Fruit fly (Drosophila melanogaster): ENCODE data around the gene Cf2.

Cf2 gene

DNA sequence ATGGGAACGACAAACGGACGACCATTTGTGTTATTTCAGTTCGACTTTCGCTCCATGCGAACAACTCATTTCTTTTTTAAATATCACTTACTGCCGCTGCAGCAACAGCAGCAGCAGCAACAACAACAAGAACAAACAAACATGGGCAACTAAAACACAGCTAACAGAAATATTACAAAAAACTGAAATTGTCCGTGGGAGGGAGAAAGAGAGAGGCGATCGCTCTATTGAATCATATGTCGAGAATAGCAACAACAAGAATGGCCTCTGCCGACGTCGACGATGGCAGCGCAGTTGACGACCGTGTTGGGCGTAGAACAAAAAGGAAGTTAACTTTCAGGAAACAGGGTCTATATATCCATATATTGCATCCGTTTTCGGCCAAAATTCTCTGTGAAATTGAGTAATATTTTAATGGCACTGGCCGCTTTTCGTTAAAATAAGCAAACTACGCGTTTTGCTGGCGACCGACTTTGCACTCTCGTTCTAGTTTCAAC, 36.2 kb downstream of the Cf2 start (continued):
- TF ChIP-seq sr (GFP tag; IDR thresholded peaks at IDR 0.05) (0 out of 3 replicates have a peak, but pooled peaks have one; percentile 54), odd (GFP tag; optimal IDR thresholded peaks at IDR 0.05) (no peak), tio (GFP tag; optimal IDR thresholded peaks at IDR 0.05) (no peak), mld (GFP tag; IDR thresholded peaks at IDR 0.05; ENCODE audit: partially characterized antibody) (0 out of 3 replicates have a peak, but pooled peaks have one; percentile 22), Adf1 (GFP tag; IDR thresholded peaks at IDR 0.05) (peak; percentile 95), her (GFP tag; optimal IDR thresholded peaks at IDR 0.05) (no peak), dmrt11E (tag; optimal IDR thresholded peaks at IDR 0.05) (no peak), CG31224 (GFP tag; IDR thresholded peaks at IDR 0.05) (no peak), CG6854 (GFP tag; optimal IDR thresholded peaks at IDR 0.05) (no peak)

DNA sequence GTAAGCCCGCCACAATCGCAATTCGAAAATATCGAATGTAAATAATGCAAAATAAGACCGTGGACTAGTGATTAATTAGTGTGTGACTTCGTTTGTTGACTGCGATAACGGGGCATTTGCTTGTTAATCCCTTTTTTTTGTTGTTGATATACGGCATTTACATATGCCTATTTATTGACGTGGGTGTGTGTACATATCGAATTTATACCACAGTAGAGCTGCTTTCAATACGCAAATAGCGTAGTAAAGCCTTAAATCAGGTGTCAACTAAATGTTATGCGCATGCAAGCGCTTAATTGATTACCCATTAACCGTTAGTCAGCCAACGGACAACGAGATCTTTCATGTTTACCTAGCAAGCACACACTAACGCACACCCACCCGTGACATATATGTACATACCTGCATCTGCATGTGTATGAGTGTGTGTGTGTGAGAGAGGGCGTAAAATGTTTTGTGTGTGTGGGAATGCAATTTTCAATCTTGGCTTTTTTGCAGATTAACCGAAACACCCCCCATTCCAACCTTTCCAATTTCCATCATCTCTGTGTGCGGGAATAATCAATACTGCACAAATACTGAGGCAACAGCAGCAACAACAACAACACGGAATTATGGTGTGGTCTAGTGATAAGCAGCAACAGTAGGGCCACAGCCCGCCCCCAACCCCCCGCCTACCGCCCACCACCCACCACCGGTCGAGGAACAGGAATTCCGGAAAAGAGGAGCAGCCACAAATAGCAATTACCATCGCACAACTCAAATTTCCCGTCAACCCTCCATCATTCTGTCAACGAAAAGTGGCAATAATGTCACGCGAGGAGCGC, 44.2 kb downstream of the Cf2 start:
- TF ChIP-seq zf30C (GFP tag; optimal IDR thresholded peaks at IDR 0.05) = no peak
- no peak for TF ChIP-seq ssp (GFP tag; IDR thresholded peaks at IDR 0.05)
- peak; percentile 94 for TF ChIP-seq sens (GFP tag)
- no peak for TF ChIP-seq Tbp (GFP tag; optimal IDR thresholded peaks at IDR 0.05)
- TF ChIP-seq emc (GFP tag; optimal IDR thresholded peaks at IDR 0.05) = no peak
- peak; percentile 15; the same call in 1 of the 2 replicates for TF ChIP-seq HLH3B (GFP tag; IDR thresholded peaks at IDR 0.05)
- TF ChIP-seq CG3847 (GFP tag; IDR thresholded peaks at IDR 0.05) = no peak
- no peak for TF ChIP-seq Side (GFP tag; optimal IDR thresholded peaks at IDR 0.05)
- TF ChIP-seq CG2129 (GFP tag; IDR thresholded peaks at IDR 0.05; ENCODE audit: partially characterized antibody) = no peak
- TF ChIP-seq CG3838 (GFP tag; optimal IDR thresholded peaks at IDR 0.05) = no peak
- TF ChIP-seq NC2β (GFP tag; optimal IDR thresholded peaks at IDR 0.05) = no peak
- TF ChIP-seq CG12236 (GFP tag; optimal IDR thresholded peaks at IDR 0.05) = no peak
- TF ChIP-seq ac (GFP tag; optimal IDR thresholded peaks at IDR 0.05) = peak; percentile 33
- TF ChIP-seq CG3281 (GFP tag; optimal IDR thresholded peaks at IDR 0.05) = no peak
- TF ChIP-seq eyg (GFP tag; optimal IDR thresholded peaks at IDR 0.05) = no peak
- no peak for TF ChIP-seq Hr3 (GFP tag; optimal IDR thresholded peaks at IDR 0.05)
- no peak for TF ChIP-seq CG7963 (GFP tag; IDR thresholded peaks at IDR 0.05; ENCODE audit: partially characterized antibody)
- no peak for TF ChIP-seq CG7357 (GFP tag; IDR thresholded peaks at IDR 0.05)
- TF ChIP-seq CG12744 (GFP tag; optimal IDR thresholded peaks at IDR 0.05) = no peak
- no peak for TF ChIP-seq HmgZ (tag; optimal IDR thresholded peaks at IDR 0.05)
- peak; percentile 66 for TF ChIP-seq CG12071 (GFP tag; optimal IDR thresholded peaks at IDR 0.05)
- TF ChIP-seq CG12942 (GFP tag; optimal IDR thresholded peaks at IDR 0.05) = no peak
- TF ChIP-seq chm (GFP tag; IDR thresholded peaks at IDR 0.05) = no peak
- no peak for TF ChIP-seq vnd (GFP tag; IDR thresholded peaks at IDR 0.05; ENCODE audit: partially characterized antibody)
- no peak for TF ChIP-seq Xbp1 (GFP tag; optimal IDR thresholded peaks at IDR 0.05)
- no peak for TF ChIP-seq B-H1 (GFP tag; IDR thresholded peaks at IDR 0.05)
- no peak for TF ChIP-seq Blimp-1 (GFP tag; optimal IDR thresholded peaks at IDR 0.05)
- TF ChIP-seq odd (GFP tag; optimal IDR thresholded peaks at IDR 0.05) = no peak
- no peak for TF ChIP-seq CG9215 (GFP tag; IDR thresholded peaks at IDR 0.05)
- peak; percentile 69 for TF ChIP-seq CG4360 (GFP tag; IDR thresholded peaks at IDR 0.05)
- TF ChIP-seq CG18262 (tag; optimal IDR thresholded peaks at IDR 0.05) = peak; percentile 6
- TF ChIP-seq CG17385 (GFP tag; optimal IDR thresholded peaks at IDR 0.05) = no peak
- TF ChIP-seq bigmax (GFP tag; optimal IDR thresholded peaks at IDR 0.05) = no peak
- no peak for TF ChIP-seq trh (GFP tag; optimal IDR thresholded peaks at IDR 0.05)
- no peak for TF ChIP-seq Elba2 (GFP tag; optimal IDR thresholded peaks at IDR 0.05)
- TF ChIP-seq gcm2 (GFP tag; optimal IDR thresholded peaks at IDR 0.05) = no peak
- TF ChIP-seq ham (GFP tag; IDR thresholded peaks at IDR 0.05) = no peak
- TF ChIP-seq Aef1 (GFP tag; IDR thresholded peaks at IDR 0.05) = no peak
- no peak for TF ChIP-seq z (GFP tag; IDR thresholded peaks at IDR 0.05)
- TF ChIP-seq Oaz (GFP tag; IDR thresholded peaks at IDR 0.05) = no peak
- peak; percentile 68 for TF ChIP-seq CG2875 (GFP tag; optimal IDR thresholded peaks at IDR 0.05)
